Worm (Caenorhabditis elegans): ENCODE results near the gene C18G1.8.

The C18G1.8 gene

ce11 chrV:4770408-4770947 lies 4.1 kb upstream of the C18G1.8 start, which contains the start of gene elt-7:
Gene elt-7 (plus strand): TSS chrV:4770670.
- no peak for TF ChIP-seq madf-5 (GFP tag; IDR thresholded peaks at IDR 0.05)
- TF ChIP-seq php-3 (GFP tag; IDR thresholded peaks at IDR 0.05), result 0 out of 2 replicates have a peak, but pooled peaks have one; percentile 11
- no peak for TF ChIP-seq dpl-1 (GFP tag; optimal IDR thresholded peaks at IDR 0.05)
- TF ChIP-seq sdz-12 (GFP tag; optimal IDR thresholded peaks at IDR 0.05), result no peak
- no peak for TF ChIP-seq attf-4 (tag; optimal IDR thresholded peaks at IDR 0.05)
- no peak for TF ChIP-seq nhr-76 (tag; optimal IDR thresholded peaks at IDR 0.05)
- no peak for TF ChIP-seq F44E2.7 (GFP tag; IDR thresholded peaks at IDR 0.05)
- no peak for TF ChIP-seq duxl-1 (tag; optimal IDR thresholded peaks at IDR 0.05; ENCODE audit: poor library complexity)
- TF ChIP-seq Y75B8A.6 (GFP tag; IDR thresholded peaks at IDR 0.05), result no peak
- TF ChIP-seq nhr-28 (tag; optimal IDR thresholded peaks at IDR 0.05), result peak; percentile 73
- no peak for TF ChIP-seq zip-11 (GFP tag; IDR thresholded peaks at IDR 0.05)
- TF ChIP-seq nhr-41 (GFP tag; IDR thresholded peaks at IDR 0.05), result peak; percentile 84; the same call in 1 of the 2 replicates
- peak; percentile 54 for TF ChIP-seq dmd-6 (GFP tag; IDR thresholded peaks at IDR 0.05)
- peak; percentile 81 for TF ChIP-seq pqm-1 (tag; optimal IDR thresholded peaks at IDR 0.05)
- TF ChIP-seq saeg-2 (GFP tag; IDR thresholded peaks at IDR 0.05), result no peak
- no peak for TF ChIP-seq F37D6.2 (tag; optimal IDR thresholded peaks at IDR 0.05)
- no peak for TF ChIP-seq unc-62 (GFP tag; optimal IDR thresholded peaks at IDR 0.05 in 1 of 2)
- no peak for TF ChIP-seq unc-62 (tag; optimal IDR thresholded peaks at IDR 0.05)
- TF ChIP-seq ceh-32 (tag; optimal IDR thresholded peaks at IDR 0.05; ENCODE audit: poor library complexity), result no peak
- no peak for TF ChIP-seq ceh-28 (tag; optimal IDR thresholded peaks at IDR 0.05)
- no peak for TF ChIP-seq rbr-2 (tag; optimal IDR thresholded peaks at IDR 0.05)
- TF ChIP-seq mep-1 (tag; optimal IDR thresholded peaks at IDR 0.05), result no peak
- TF ChIP-seq nhr-48 (tag; optimal IDR thresholded peaks at IDR 0.05), result no peak
- no peak for TF ChIP-seq daf-16 (GFP tag; optimal IDR thresholded peaks at IDR 0.05)
- no peak for TF ChIP-seq daf-16 (tag; optimal IDR thresholded peaks at IDR 0.05)
- no peak for TF ChIP-seq ztf-7 (tag; optimal IDR thresholded peaks at IDR 0.05)
- no peak for TF ChIP-seq daf-19 (GFP tag; conservative IDR thresholded peaks at IDR 0.05)
- no peak for TF ChIP-seq ctbp-1 (GFP tag; IDR thresholded peaks at IDR 0.05)
- TF ChIP-seq hlh-11 (tag; optimal IDR thresholded peaks at IDR 0.05), result peak; percentile 40
- no peak for TF ChIP-seq vab-7 (GFP tag; IDR thresholded peaks at IDR 0.05)
- TF ChIP-seq zfp-3 (GFP tag; conservative IDR thresholded peaks at IDR 0.05), result no peak
- TF ChIP-seq arid-1 (GFP tag; conservative IDR thresholded peaks at IDR 0.05), result no peak
- TF ChIP-seq lir-3 (tag; optimal IDR thresholded peaks at IDR 0.05), result no peak
- TF ChIP-seq dve-1 (tag; optimal IDR thresholded peaks at IDR 0.05; ENCODE audit: insufficient read depth), result no peak
- no peak for TF ChIP-seq nhr-25 (tag; optimal IDR thresholded peaks at IDR 0.05; ENCODE audit: borderline replicate concordance, insufficient read depth)
- no peak for TF ChIP-seq snpc-1.2 (GFP tag; IDR thresholded peaks at IDR 0.05)
- no peak for TF ChIP-seq mes-2 (tag; optimal IDR thresholded peaks at IDR 0.05; ENCODE audit: poor library complexity, severe bottlenecking)
- TF ChIP-seq set-16 (GFP tag; IDR thresholded peaks at IDR 0.05), result no peak
- peak; percentile 92 for TF ChIP-seq aha-1 (tag)
- TF ChIP-seq nhr-11 (tag; optimal IDR thresholded peaks at IDR 0.05), result no peak
- no peak for TF ChIP-seq nhr-42 (GFP tag; IDR thresholded peaks at IDR 0.05)
- TF ChIP-seq zip-2 (tag; optimal IDR thresholded peaks at IDR 0.05), result no peak
- TF ChIP-seq nhr-77 (tag; optimal IDR thresholded peaks at IDR 0.05), result no peak
- no peak for TF ChIP-seq nhr-237 (tag; optimal IDR thresholded peaks at IDR 0.05)
- TF ChIP-seq zag-1 (tag; optimal IDR thresholded peaks at IDR 0.05), result no peak
- no peak for TF ChIP-seq Y5F2A.4 (GFP tag; optimal IDR thresholded peaks at IDR 0.05)
- TF ChIP-seq aly-2 (tag; optimal IDR thresholded peaks at IDR 0.05), result no peak
- no peak for TF ChIP-seq hmg-1.1 (GFP tag; IDR thresholded peaks at IDR 0.05)
- no peak for TF ChIP-seq nhr-102 (tag; optimal IDR thresholded peaks at IDR 0.05)
- no peak for TF ChIP-seq unc-39 (tag; optimal IDR thresholded peaks at IDR 0.05)
- TF ChIP-seq lsy-2 (tag; optimal IDR thresholded peaks at IDR 0.05), result no peak
- no peak for TF ChIP-seq ceh-82 (tag; optimal IDR thresholded peaks at IDR 0.05)
- no peak for TF ChIP-seq dmd-8 (GFP tag; IDR thresholded peaks at IDR 0.05)

Data from whole organism, L4 larva.